Worm (Caenorhabditis elegans): ENCODE measurements around the gene fbxb-111.

- TF ChIP-seq dox-1 (GFP tag; IDR thresholded peaks at IDR 0.05) (no peak), sea-2 (GFP tag; IDR thresholded peaks at IDR 0.05) (no peak), dpl-1 (GFP tag; optimal IDR thresholded peaks at IDR 0.05) (no peak), unc-62 (GFP tag; optimal IDR thresholded peaks at IDR 0.05) (no peak), lsl-1 (GFP tag; optimal IDR thresholded peaks at IDR 0.05) (no peak), F49E8.2 (tag; optimal IDR thresholded peaks at IDR 0.05; ENCODE audit: insufficient read depth) (no peak), mcd-1 (GFP tag; IDR thresholded peaks at IDR 0.05) (no peak), F57A8.1 (GFP tag; optimal IDR thresholded peaks at IDR 0.05) (no peak), nfya-2 (GFP tag; IDR thresholded peaks at IDR 0.05) (no peak), nhr-120 (GFP tag; IDR thresholded peaks at IDR 0.05) (no peak), egrh-3 (GFP tag; IDR thresholded peaks at IDR 0.05) (no peak), pbrm-1 (GFP tag; IDR thresholded peaks at IDR 0.05) (no peak), die-1 (tag; optimal IDR thresholded peaks at IDR 0.05) (no peak)
Measured at ce11 chrII:2734266-2734665, 40.5 kb downstream of the fbxb-111 start.

Data from whole organism, young adult.